Worm (Caenorhabditis elegans) whole organism, midembryonic: ENCODE data around the gene T23B7.2.

ENCODE experiments used
- T22C8.4 ChIP-seq: fragments of 200-800 bp; sonication (Bioruptor generic); IDR thresholded peaks from 2 replicates; pipeline ENCODE4 v1.3.6; 2022; ENCODE audit warnings: missing genetic modification characterization, missing compliant biosample characterization
- cog-1 ChIP-seq: sonication (generic microtip); optimal IDR thresholded peaks from 2 replicates; lab custom pipeline; 2016; ENCODE audit warnings: missing genetic modification characterization, missing compliant biosample characterization
- flt-1 ChIP-seq: fragments of 200-800 bp; sonication (Bioruptor generic); IDR thresholded peaks from 2 replicates; pipeline ENCODE4 v1.3.6; 2022; ENCODE audit warnings: missing genetic modification characterization, missing compliant biosample characterization
- klf-2 ChIP-seq: fragments of 200-800 bp; sonication (Bioruptor generic); conservative IDR thresholded peaks from 2 replicates; pipeline ENCODE4 v1.3.6; 2022; ENCODE audit warnings: missing genetic modification reagents, missing genetic modification characterization, missing compliant biosample characterization
- med-1 ChIP-seq: sonication (generic microtip); optimal IDR thresholded peaks from 2 replicates; lab custom pipeline; 2017; ENCODE audit warnings: missing genetic modification characterization, mild to moderate bottlenecking, missing compliant biosample characterization, antibody characterized with exemption, missing genetic modification reagents; ENCODE audit not compliant: insufficient read depth
- ref-1 ChIP-seq: fragments of 200-800 bp; sonication (Bioruptor generic); conservative IDR thresholded peaks from 2 replicates; pipeline ENCODE4 v1.3.6; 2022; ENCODE audit warnings: missing genetic modification reagents, missing genetic modification characterization, missing compliant biosample characterization
- tab-1 ChIP-seq: fragments of 200-800 bp; sonication (Bioruptor generic); IDR thresholded peaks from 2 replicates; pipeline ENCODE4 v1.3.6; 2022; ENCODE audit warnings: missing genetic modification characterization, missing compliant biosample characterization
- ztf-23 ChIP-seq: fragments of 200-800 bp; sonication (Bioruptor generic); IDR thresholded peaks from 2 replicates; pipeline ENCODE4 v1.3.6; 2022; ENCODE audit warnings: missing genetic modification reagents, missing genetic modification characterization, missing compliant biosample characterization
- ztf-29 ChIP-seq: fragments of 200-800 bp; sonication (Bioruptor generic); IDR thresholded peaks from 2 replicates; pipeline ENCODE4 v1.3.6; 2022; ENCODE audit warnings: missing genetic modification reagents, missing genetic modification characterization, missing compliant biosample characterization

ce11 chrII:4858906-4859411, 16.9 kb upstream of the T23B7.2 start:
- TF ChIP-seq cog-1 (tag; lab: Kevin White, UChicago) (no peak), ztf-23 (GFP tag; lab: Robert Waterston, UW) (no peak), flt-1 (GFP tag; lab: Robert Waterston, UW) (no peak), klf-2 (GFP tag; lab: Robert Waterston, UW) (no peak), ref-1 (no peak), tab-1 (GFP tag; lab: Robert Waterston, UW) (no peak), med-1 (no peak), ztf-29 (GFP tag; lab: Robert Waterston, UW) (no peak), T22C8.4 (GFP tag; lab: Robert Waterston, UW) (no peak)
